Fruit fly (Drosophila melanogaster) whole organism, embryonic: ENCODE data around the gene CG11158.
A peak's percentile ranks its signal among the peaks of the same experiment; 100 is the strongest.

Experiments used
- Asciz ChIP-seq: fragments of 200-800 bp; sonication (Bioruptor generic); optimal IDR thresholded peaks from 2 replicates; lab custom pipeline; 2017; ENCODE audit warnings: missing biosample characterization, mild to moderate bottlenecking, missing genetic modification characterization, missing genetic modification reagents
- Blimp-1 ChIP-seq: fragments of 200-800 bp; sonication (Bioruptor generic); optimal IDR thresholded peaks from 3 replicates; lab custom pipeline; 2018; ENCODE audit warnings: missing biosample characterization, missing genetic modification characterization, mild to moderate bottlenecking, moderate library complexity, missing genetic modification reagents
- Bteb2 ChIP-seq: fragments of 200-800 bp; sonication (Bioruptor generic); optimal IDR thresholded peaks from 2 replicates; lab custom pipeline; 2016; ENCODE audit warnings: missing biosample characterization, missing genetic modification characterization
- C15 ChIP-seq: fragments of 200-800 bp; sonication (Bioruptor generic); IDR thresholded peaks from 3 replicates; pipeline ENCODE4 v1.3.6; 2022; ENCODE audit warnings: missing biosample characterization, missing genetic modification characterization
- CG10267 ChIP-seq: fragments of 200-800 bp; sonication (Bioruptor generic); optimal IDR thresholded peaks from 2 replicates; lab custom pipeline; 2018; ENCODE audit warnings: missing biosample characterization, mild to moderate bottlenecking, missing genetic modification characterization, moderate library complexity
- CG11723 ChIP-seq: fragments of 200-800 bp; sonication (Bioruptor generic); optimal IDR thresholded peaks from 2 replicates; lab custom pipeline; 2017; ENCODE audit warnings: missing biosample characterization, mild to moderate bottlenecking, missing genetic modification characterization
- CG12104 ChIP-seq: fragments of 200-800 bp; sonication (Bioruptor generic); optimal IDR thresholded peaks from 3 replicates; lab custom pipeline; 2016; ENCODE audit warnings: missing biosample characterization, missing genetic modification characterization
- CG12744 ChIP-seq: fragments of 200-800 bp; sonication (Bioruptor generic); optimal IDR thresholded peaks from 2 replicates; lab custom pipeline; 2016; ENCODE audit warnings: missing biosample characterization, missing genetic modification characterization
- CG13894 ChIP-seq: fragments of 200-800 bp; sonication (Bioruptor generic); optimal IDR thresholded peaks from 3 replicates; lab custom pipeline; 2018; ENCODE audit warnings: missing biosample characterization, mild to moderate bottlenecking, missing genetic modification characterization, moderate library complexity
- CG15269 ChIP-seq: fragments of 200-800 bp; sonication (Bioruptor generic); optimal IDR thresholded peaks from 2 replicates; lab custom pipeline; 2018; ENCODE audit warnings: missing biosample characterization, mild to moderate bottlenecking, missing genetic modification characterization, moderate library complexity
- CG17385 ChIP-seq: fragments of 200-800 bp; sonication (Bioruptor generic); optimal IDR thresholded peaks from 3 replicates; lab custom pipeline; 2018; ENCODE audit warnings: missing biosample characterization, mild to moderate bottlenecking, missing genetic modification characterization
- CG31365 ChIP-seq: fragments of 200-800 bp; sonication (Bioruptor generic); optimal IDR thresholded peaks from 2 replicates; lab custom pipeline; 2018; ENCODE audit warnings: missing biosample characterization, mild to moderate bottlenecking, missing genetic modification characterization
- CG4730 ChIP-seq: fragments of 200-800 bp; sonication (Bioruptor generic); IDR thresholded peaks from 2 replicates; pipeline ENCODE4 v1.3.6; 2022; ENCODE audit warnings: missing biosample characterization, missing genetic modification characterization
- CG5245 ChIP-seq: fragments of 200-800 bp; sonication (Bioruptor generic); optimal IDR thresholded peaks from 3 replicates; lab custom pipeline; 2016; ENCODE audit warnings: missing biosample characterization, missing genetic modification characterization
- CG6813 ChIP-seq: fragments of 200-800 bp; sonication (Bioruptor generic); optimal IDR thresholded peaks from 2 replicates; lab custom pipeline; 2017; ENCODE audit warnings: missing biosample characterization, missing genetic modification characterization, mild to moderate bottlenecking, moderate library complexity, missing genetic modification reagents
- CG6854 ChIP-seq: fragments of 200-800 bp; sonication (Bioruptor generic); optimal IDR thresholded peaks from 3 replicates; lab custom pipeline; 2017; ENCODE audit warnings: missing biosample characterization, mild to moderate bottlenecking, missing genetic modification characterization
- CG7556 ChIP-seq: fragments of 200-800 bp; sonication (Bioruptor generic); optimal IDR thresholded peaks from 2 replicates; lab custom pipeline; 2017; ENCODE audit warnings: missing biosample characterization, mild to moderate bottlenecking, missing genetic modification characterization
- CG8359 ChIP-seq: fragments of 200-800 bp; sonication (Bioruptor generic); optimal IDR thresholded peaks from 2 replicates; lab custom pipeline; 2017; ENCODE audit warnings: missing biosample characterization, mild to moderate bottlenecking, missing genetic modification characterization, borderline replicate concordance
- CrebB ChIP-seq: fragments of 200-800 bp; sonication (Bioruptor generic); optimal IDR thresholded peaks from 3 replicates; lab custom pipeline; 2018; ENCODE audit warnings: missing biosample characterization, mild to moderate bottlenecking, missing genetic modification characterization
- Dfd ChIP-seq, 2 experiments: fragments of >200 bp; optimal IDR thresholded peaks; 2 replicates each; lab custom pipeline; 2017; ENCODE audit warnings: missing biosample characterization in 2 of 2, missing genetic modification characterization in 2 of 2
- Dll ChIP-seq: fragments of 200-800 bp; sonication (Bioruptor generic); IDR thresholded peaks from 4 replicates; pipeline ENCODE4 v1.3.6; 2022; ENCODE audit warnings: missing biosample characterization, missing genetic modification characterization; ENCODE audit not compliant: partially characterized antibody
- Dref ChIP-seq: fragments of 200-800 bp; sonication (Bioruptor generic); IDR thresholded peaks from 2 replicates; pipeline ENCODE4 v1.3.6; 2022; ENCODE audit warnings: missing biosample characterization, missing genetic modification characterization
- Fer3 ChIP-seq: fragments of 200-800 bp; sonication (Bioruptor generic); optimal IDR thresholded peaks from 2 replicates; lab custom pipeline; 2018; ENCODE audit warnings: missing biosample characterization, mild to moderate bottlenecking, missing genetic modification characterization, moderate library complexity
- HLH54F ChIP-seq: fragments of 200-800 bp; sonication (Bioruptor generic); optimal IDR thresholded peaks from 3 replicates; lab custom pipeline; 2016; ENCODE audit warnings: missing biosample characterization, missing genetic modification characterization
- Hr51 ChIP-seq, 2 experiments: fragments of 200-800 bp; sonication (Bioruptor generic); optimal IDR thresholded peaks; 2 replicates in 1 of 2; 3 replicates in 1 of 2; lab custom pipeline; 2016 to 2018; ENCODE audit warnings: missing biosample characterization in 2 of 2, missing genetic modification characterization in 2 of 2, mild to moderate bottlenecking in 1 of 2, moderate library complexity in 1 of 2
- Lhr ChIP-seq: fragments of 200-800 bp; sonication (Bioruptor generic); optimal IDR thresholded peaks from 3 replicates; lab custom pipeline; 2017; ENCODE audit warnings: mild to moderate bottlenecking, missing biosample characterization, missing genetic modification reagents, missing genetic modification characterization
- Max ChIP-seq: fragments of 200-800 bp; sonication (Bioruptor generic); optimal IDR thresholded peaks from 2 replicates; lab custom pipeline; 2016; ENCODE audit warnings: missing biosample characterization, mild to moderate bottlenecking, missing genetic modification characterization
- Rfx ChIP-seq: fragments of 200-800 bp; sonication (Bioruptor generic); IDR thresholded peaks from 2 replicates; pipeline ENCODE4 v1.3.6; 2022; ENCODE audit warnings: missing biosample characterization, missing genetic modification characterization
- Sox100B ChIP-seq: fragments of 200-800 bp; sonication (Bioruptor generic); optimal IDR thresholded peaks from 3 replicates; lab custom pipeline; 2018; ENCODE audit warnings: missing biosample characterization, mild to moderate bottlenecking, missing genetic modification characterization
- cato ChIP-seq: fragments of 200-800 bp; sonication (Bioruptor generic); optimal IDR thresholded peaks from 2 replicates; lab custom pipeline; 2016; ENCODE audit warnings: missing biosample characterization, missing genetic modification characterization, borderline replicate concordance
- cg ChIP-seq: fragments of 200-800 bp; sonication (Bioruptor generic); optimal IDR thresholded peaks from 3 replicates; lab custom pipeline; 2019; ENCODE audit warnings: missing biosample characterization, mild to moderate bottlenecking, missing genetic modification characterization, moderate library complexity
- dimm ChIP-seq: fragments of 200-800 bp; sonication (Bioruptor generic); IDR thresholded peaks from 2 replicates; pipeline ENCODE4 v1.3.6; 2022; ENCODE audit warnings: missing biosample characterization, missing genetic modification characterization
- dpn ChIP-seq, 2 experiments: fragments of 200-800 bp; sonication (Bioruptor generic); optimal IDR thresholded peaks; 3 replicates each; lab custom pipeline; 2016; ENCODE audit warnings: missing biosample characterization in 2 of 2, missing genetic modification characterization in 2 of 2
- en ChIP-seq: fragments of 200-800 bp; sonication (Bioruptor generic); optimal IDR thresholded peaks from 2 replicates; lab custom pipeline; 2016; ENCODE audit warnings: missing biosample characterization, missing genetic modification characterization
- ftz-f1 ChIP-seq: fragments of 200-800 bp; sonication (Bioruptor generic); optimal IDR thresholded peaks from 2 replicates; lab custom pipeline; 2016; ENCODE audit warnings: missing biosample characterization, missing genetic modification characterization
- inv ChIP-seq: fragments of 200-800 bp; sonication (Bioruptor generic); IDR thresholded peaks from 2 replicates; pipeline ENCODE4 v1.3.6; 2022; ENCODE audit warnings: missing biosample characterization, missing genetic modification characterization; ENCODE audit not compliant: partially characterized antibody
- jing ChIP-seq: fragments of 200-800 bp; sonication (Bioruptor generic); optimal IDR thresholded peaks from 2 replicates; lab custom pipeline; 2018; ENCODE audit warnings: missing biosample characterization, mild to moderate bottlenecking, missing genetic modification characterization
- jumu ChIP-seq: fragments of 200-800 bp; sonication (Bioruptor generic); optimal IDR thresholded peaks from 3 replicates; lab custom pipeline; 2016; ENCODE audit warnings: missing biosample characterization, missing genetic modification characterization
- ken ChIP-seq: fragments of 200-800 bp; sonication (Bioruptor generic); IDR thresholded peaks from 3 replicates; pipeline ENCODE4 v1.3.6; 2022; ENCODE audit warnings: missing biosample characterization, missing genetic modification characterization
- otp ChIP-seq: fragments of 200-800 bp; sonication (Bioruptor generic); IDR thresholded peaks from 3 replicates; pipeline ENCODE4, ENCODE4 v1.3.6; 2022; ENCODE audit warnings: missing biosample characterization, missing genetic modification characterization
- p53 ChIP-seq: fragments of 200-800 bp; sonication (Bioruptor generic); optimal IDR thresholded peaks from 2 replicates; lab custom pipeline; 2016; ENCODE audit warnings: missing biosample characterization, missing genetic modification characterization
- pb ChIP-seq: fragments of 200-800 bp; sonication (Bioruptor generic); optimal IDR thresholded peaks from 3 replicates; lab custom pipeline; 2016; ENCODE audit warnings: missing biosample characterization, missing genetic modification characterization
- pita ChIP-seq: fragments of 200-800 bp; sonication (Bioruptor generic); optimal IDR thresholded peaks from 2 replicates; lab custom pipeline; 2017; ENCODE audit warnings: missing biosample characterization, mild to moderate bottlenecking, missing genetic modification characterization
- sc ChIP-seq, 3 experiments: fragments of >200 bp in 2 of 3; fragments of 200-800 bp in 1 of 3; sonication (Bioruptor generic) in 1 of 3; optimal IDR thresholded peaks; 2 replicates in 2 of 3; 3 replicates in 1 of 3; lab custom pipeline; 2017; ENCODE audit warnings: mild to moderate bottlenecking in 1 of 3, missing biosample characterization in 1 of 3, missing genetic modification characterization in 1 of 3, missing genetic modification reagents in 1 of 3
- scrt ChIP-seq: fragments of 200-800 bp; sonication (Bioruptor generic); optimal IDR thresholded peaks from 2 replicates; lab custom pipeline; 2018; ENCODE audit warnings: missing biosample characterization, mild to moderate bottlenecking, missing genetic modification characterization, moderate library complexity
- slou ChIP-seq: fragments of 200-800 bp; sonication (Bioruptor generic); optimal IDR thresholded peaks from 3 replicates; lab custom pipeline; 2016; ENCODE audit warnings: missing biosample characterization, missing genetic modification characterization
- twi ChIP-seq: fragments of 200-800 bp; optimal IDR thresholded peaks from 2 replicates; lab custom pipeline; 2019; ENCODE audit warnings: missing biosample characterization, mild to moderate bottlenecking, missing genetic modification characterization, moderate library complexity
- zf30C ChIP-seq: fragments of 200-800 bp; sonication (Bioruptor generic); optimal IDR thresholded peaks from 3 replicates; lab custom pipeline; 2018; ENCODE audit warnings: missing biosample characterization, mild to moderate bottlenecking, missing genetic modification characterization

The CG11158 gene

DNA sequence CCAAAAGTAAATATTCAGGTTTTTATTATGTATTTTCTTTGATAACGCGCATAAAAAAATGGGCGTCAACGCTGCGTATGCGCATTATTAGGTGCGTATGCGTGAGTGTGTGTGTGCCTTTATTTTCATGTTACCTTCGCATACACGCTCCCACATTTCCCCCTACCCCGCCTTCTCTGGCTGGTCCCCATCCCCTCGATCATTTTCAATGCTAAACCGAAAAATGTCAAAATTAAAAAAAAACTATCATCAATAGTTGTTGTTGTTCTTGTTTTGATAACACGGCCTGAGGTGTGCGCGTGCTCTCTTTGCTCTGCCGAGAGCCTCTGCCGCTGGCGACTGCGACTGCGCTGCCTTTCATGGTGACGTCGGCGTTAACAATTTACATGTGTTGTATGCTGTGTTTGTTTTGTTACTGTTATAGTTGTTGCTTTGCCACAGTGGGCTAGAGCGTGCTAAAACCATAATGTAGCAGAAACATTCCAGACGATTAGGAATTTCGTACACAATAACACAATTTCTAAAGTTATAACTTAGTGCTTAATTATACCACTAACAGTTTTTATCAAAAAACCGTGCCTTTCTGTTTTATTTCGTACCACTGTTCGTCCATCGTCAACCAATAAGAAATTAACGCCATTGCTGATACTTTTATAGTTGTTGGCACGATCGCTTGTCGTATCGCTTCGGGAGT is 42.6 kb upstream of the CG11158 start (continued):
- TF ChIP-seq Max (GFP tag; lab: Kevin White, UChicago) = peak; percentile 98
- no peak for TF ChIP-seq Dfd (GFP tag; optimal IDR thresholded peaks at IDR 0.05; lab: Kevin White, UChicago)
- peak; percentile 99 for TF ChIP-seq CG15269 (tag; lab: Kevin White, UChicago)
- TF ChIP-seq Rfx (GFP tag; lab: Robert Waterston, UW) = peak; percentile 99
- TF ChIP-seq C15 (GFP tag; lab: Robert Waterston, UW) = peak; percentile 98
- peak; percentile 99 for TF ChIP-seq jing (GFP tag; lab: Kevin White, UChicago)
- TF ChIP-seq dimm = peak; percentile 97
- no peak for TF ChIP-seq sc (optimal IDR thresholded peaks at IDR 0.05; lab: Kevin White, UChicago)
- peak; percentile 98 for TF ChIP-seq sc (GFP tag; optimal IDR thresholded peaks at IDR 0.05; lab: Kevin White, UChicago)
- TF ChIP-seq CG13894 (tag; lab: Kevin White, UChicago) = peak; percentile 96
- TF ChIP-seq twi (tag; lab: Kevin White, UChicago) = peak; percentile 96
- peak; percentile 99 for TF ChIP-seq Fer3 (tag; lab: Kevin White, UChicago)
- peak; percentile 98 for TF ChIP-seq CG7556
- TF ChIP-seq ftz-f1 (GFP tag; lab: Kevin White, UChicago) = peak; percentile 82
- peak; percentile 98 for TF ChIP-seq CG17385
- TF ChIP-seq scrt = peak; percentile 96
- peak; percentile 97 for TF ChIP-seq CG11723 (GFP tag; lab: Kevin White, UChicago)
- peak; percentile 99 for TF ChIP-seq CG6813 (GFP tag; lab: Kevin White, UChicago)
- peak; percentile 96 for TF ChIP-seq slou (GFP tag; lab: Kevin White, UChicago)
- TF ChIP-seq CG6854 = peak; percentile 98
- peak; percentile 98 to 99 for TF ChIP-seq Hr51 (GFP tag; optimal IDR thresholded peaks at IDR 0.05; lab: Kevin White, UChicago)
- TF ChIP-seq Lhr = peak; percentile 95
- TF ChIP-seq cg (GFP tag; lab: Kevin White, UChicago) = peak; percentile 53
- peak; percentile 98 for TF ChIP-seq en (GFP tag; lab: Kevin White, UChicago)
- TF ChIP-seq Blimp-1 (GFP tag; lab: Kevin White, UChicago) = peak; percentile 98
- TF ChIP-seq pb = peak; percentile 99
- TF ChIP-seq ken (GFP tag; lab: Robert Waterston, UW) = peak; percentile 99
- no peak for TF ChIP-seq pita
- peak; percentile 96 for TF ChIP-seq p53 (GFP tag; lab: Kevin White, UChicago)
- TF ChIP-seq Asciz = peak; percentile 99
- peak; percentile 95 for TF ChIP-seq CG10267 (tag; lab: Kevin White, UChicago)
- peak; percentile 59; the same call in 3 of the 4 replicates for TF ChIP-seq Dll (GFP tag; lab: Robert Waterston, UW)
- TF ChIP-seq inv (GFP tag; lab: Robert Waterston, UW) = peak; percentile 58
- TF ChIP-seq Dref (GFP tag; lab: Robert Waterston, UW) = no peak
- TF ChIP-seq Bteb2 (GFP tag; lab: Kevin White, UChicago) = peak; percentile 98
- TF ChIP-seq HLH54F (GFP tag; lab: Kevin White, UChicago) = peak; percentile 98
- TF ChIP-seq CG5245 (GFP tag; lab: Kevin White, UChicago) = peak; percentile 98
- peak; percentile 99 for TF ChIP-seq jumu (GFP tag; lab: Kevin White, UChicago)
- TF ChIP-seq cato (GFP tag; lab: Kevin White, UChicago) = peak; percentile 98
- TF ChIP-seq Sox100B = peak; percentile 98
- TF ChIP-seq CG12104 (GFP tag; lab: Kevin White, UChicago) = peak; percentile 98
- TF ChIP-seq dpn (GFP tag; optimal IDR thresholded peaks at IDR 0.05; lab: Kevin White, UChicago) = peak; percentile 99
- TF ChIP-seq zf30C (GFP tag; lab: Kevin White, UChicago) = no peak
- peak; percentile 94 for TF ChIP-seq CG31365 (tag; lab: Kevin White, UChicago)
- peak; percentile 99 for TF ChIP-seq CG4730 (GFP tag; lab: Robert Waterston, UW)
- TF ChIP-seq otp (GFP tag; lab: Robert Waterston, UW) = peak; percentile 99
- TF ChIP-seq CrebB = peak; percentile 99
- TF ChIP-seq CG8359 = peak; percentile 93
- TF ChIP-seq CG12744 = peak; percentile 98
